Worm (Caenorhabditis elegans) whole organism, L1 larva: ENCODE data around the gene T13G4.7.

Experiments
- alr-1 ChIP-seq: fragments of 200-800 bp; sonication (Bioruptor generic); optimal IDR thresholded peaks from 2 replicates; lab custom pipeline; 2018; ENCODE audit warnings: borderline replicate concordance, mild to moderate bottlenecking, missing genetic modification characterization, missing compliant biosample characterization
- ama-1 ChIP-seq: fragments of 150-350 bp; optimal IDR thresholded peaks from 2 replicates; lab custom pipeline; 2014
- ceh-90 ChIP-seq: sonication (generic microtip); optimal IDR thresholded peaks from 2 replicates; lab custom pipeline; 2016; ENCODE audit warnings: missing genetic modification characterization, missing compliant biosample characterization
- fkh-4 ChIP-seq: sonication (generic microtip); optimal IDR thresholded peaks from 2 replicates; lab custom pipeline; 2016; ENCODE audit warnings: missing compliant biosample characterization, missing genetic modification characterization, borderline replicate concordance
- fos-1 ChIP-seq: fragments of 150-350 bp; optimal IDR thresholded peaks from 2 replicates; lab custom pipeline; 2014; ENCODE audit warnings: missing biosample characterization, missing genetic modification characterization
- jun-1 ChIP-seq: fragments of 150-350 bp; optimal IDR thresholded peaks from 2 replicates; lab custom pipeline; 2014; ENCODE audit warnings: missing biosample characterization, missing genetic modification reagents, missing genetic modification characterization
- nhr-20 ChIP-seq: sonication (generic microtip); optimal IDR thresholded peaks from 2 replicates; lab custom pipeline; 2016; ENCODE audit warnings: mild to moderate bottlenecking, missing genetic modification characterization, missing compliant biosample characterization
- nhr-237 ChIP-seq: fragments of 150-350 bp; optimal IDR thresholded peaks from 2 replicates; lab custom pipeline; 2014; ENCODE audit warnings: missing biosample characterization, missing genetic modification characterization
- nhr-85 ChIP-seq: sonication (generic microtip); peaks from one replicate; lab custom pipeline; 2016; ENCODE audit warnings: missing genetic modification characterization, inconsistent platforms, missing compliant biosample characterization
- snpc-4 ChIP-seq: fragments of 150-350 bp; optimal IDR thresholded peaks from 2 replicates; lab custom pipeline; 2014; ENCODE audit warnings: missing biosample characterization, missing genetic modification characterization
- sptf-1 ChIP-seq: fragments of 150-350 bp; optimal IDR thresholded peaks from 2 replicates; lab custom pipeline; 2014; ENCODE audit warnings: missing biosample characterization, missing genetic modification characterization
- unc-86 ChIP-seq: sonication (generic microtip); optimal IDR thresholded peaks from 2 replicates; lab custom pipeline; 2016; ENCODE audit warnings: missing genetic modification characterization, missing compliant biosample characterization
- ztf-11 ChIP-seq, 2 experiments: sonication (generic microtip); optimal IDR thresholded peaks; 2 replicates each; lab custom pipeline; 2016 to 2017; ENCODE audit warnings: missing genetic modification characterization in 2 of 2, missing biosample characterization in 1 of 2, missing compliant biosample characterization in 1 of 2

DNA sequence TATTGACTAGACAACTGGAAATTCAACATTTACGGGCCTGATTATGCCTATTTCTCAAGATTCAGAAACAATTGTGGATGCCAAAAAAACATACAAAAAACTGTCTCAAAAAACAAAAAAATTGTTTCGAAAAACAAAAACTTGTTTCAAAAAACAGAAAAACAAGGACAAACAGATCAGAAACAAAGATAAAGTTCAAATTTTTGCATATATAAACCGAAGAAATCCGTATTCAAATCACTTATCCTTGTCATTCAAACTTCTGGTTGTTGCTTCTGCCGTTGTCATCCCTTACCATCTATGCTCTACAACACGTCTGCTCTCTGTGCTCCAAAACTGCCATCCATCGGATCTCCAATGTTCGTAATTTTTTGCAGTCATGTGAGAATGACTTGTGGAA, 51.3 kb downstream of the T13G4.7 start, which contains the start of gene R193.1:
- TF ChIP-seq fos-1 (tag; lab: Kevin White, UChicago), result no peak
- TF ChIP-seq nhr-20 (tag; lab: Kevin White, UChicago), result no peak
- TF ChIP-seq sptf-1 (tag; lab: Kevin White, UChicago), result no peak
- TF ChIP-seq ceh-90 (tag; lab: Kevin White, UChicago), result no peak
- no peak for TF ChIP-seq ztf-11 (tag; optimal IDR thresholded peaks at IDR 0.05; lab: Kevin White, UChicago)
- TF ChIP-seq nhr-237 (tag; lab: Kevin White, UChicago), result no peak
- TF ChIP-seq snpc-4 (tag; lab: Kevin White, UChicago), result no peak
- TF ChIP-seq fkh-4, result no peak
- TF ChIP-seq jun-1, result no peak
- TF ChIP-seq ama-1 (lab: Kevin White, UChicago), result no peak
- TF ChIP-seq unc-86, result no peak
- TF ChIP-seq alr-1 (tag; lab: Kevin White, UChicago), result no peak
- no peak for TF ChIP-seq nhr-85
